Worm (Caenorhabditis elegans) whole organism, L3 larva: ENCODE data around the gene F33G12.3.

Experiments used
- ceh-16 ChIP-seq: sonication (generic microtip); optimal IDR thresholded peaks from 2 replicates; lab custom pipeline; 2017; ENCODE audit warnings: missing biosample characterization, missing genetic modification characterization
- elt-2 ChIP-seq: sonication (generic microtip); optimal IDR thresholded peaks from 2 replicates; lab custom pipeline; 2016; ENCODE audit warnings: missing genetic modification reagents, mild to moderate bottlenecking, missing genetic modification characterization, missing compliant biosample characterization
- nhr-77 ChIP-seq: fragments of 150-350 bp; optimal IDR thresholded peaks from 2 replicates; lab custom pipeline; 2014; ENCODE audit warnings: missing biosample characterization, missing genetic modification characterization

DNA sequence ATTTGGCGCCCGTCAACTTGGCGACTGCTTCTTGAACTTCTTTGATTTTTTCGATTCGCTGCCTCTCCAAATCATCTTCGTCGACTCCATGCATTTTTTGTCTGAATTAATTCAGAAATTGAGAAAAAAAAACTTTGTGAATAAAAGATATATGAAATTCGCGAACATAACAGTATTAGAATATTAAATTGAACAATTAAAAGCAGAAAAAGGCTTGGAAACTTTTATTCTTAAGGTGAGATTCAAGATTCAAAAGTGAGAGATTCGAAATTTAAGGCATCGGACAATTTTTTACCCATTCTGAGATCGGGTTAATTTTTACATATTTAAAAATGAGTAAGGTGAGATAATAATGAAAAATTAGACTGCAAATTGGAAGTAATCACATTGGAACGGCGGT lies at the start of gene F33G12.3:
- TF ChIP-seq nhr-77 (tag; lab: Kevin White, UChicago) (no peak), elt-2 (tag; lab: Kevin White, UChicago) (no peak), ceh-16 (tag; lab: Kevin White, UChicago) (no peak)
